Worm (Caenorhabditis elegans) whole organism, L4/young adult: ENCODE measurements around the gene mccc-1.
"Not testable (repeated sequence)": the region's sequence is repeated elsewhere in the genome, so short reads cannot be mapped to it uniquely, and the experiment has no call there.

Experiments
- W03F9.2 ChIP-seq: fragments of 150-350 bp; optimal IDR thresholded peaks from 2 replicates; lab custom pipeline; 2014; ENCODE audit warnings: missing biosample characterization, missing genetic modification characterization
- dao-5 ChIP-seq: sonication (generic microtip); optimal IDR thresholded peaks from 2 replicates; lab custom pipeline; 2016; ENCODE audit warnings: missing genotype, missing genetic modification characterization, moderate library complexity, missing compliant biosample characterization
- him-1 ChIP-seq: sonication (generic microtip); optimal IDR thresholded peaks from 2 replicates; lab custom pipeline; 2016; ENCODE audit warnings: missing genotype, missing genetic modification reagents, missing genetic modification characterization, missing compliant biosample characterization

mccc-1 gene

ce11 chrIV:9884257-9884656 lies at the start of gene mccc-1, which contains the start of gene prp-18:
Gene mccc-1 (plus strand): TSS chrIV:9884570.
Gene prp-18 (minus strand): TSS chrIV:9884383.
- TF ChIP-seq him-1 (tag; lab: Kevin White, UChicago) = no peak
- TF ChIP-seq W03F9.2 = no peak
- TF ChIP-seq dao-5 (tag; lab: Kevin White, UChicago) = no peak

- TF ChIP-seq him-1 (tag; lab: Kevin White, UChicago) = no peak
- TF ChIP-seq W03F9.2 = no peak
- TF ChIP-seq dao-5 (tag; lab: Kevin White, UChicago) = no peak
These were observed 48.1 kb upstream of the mccc-1 start, which contains the start of gene msp-81 for ce11 chrIV:9836317-9836716. Gene msp-81 (minus strand): TSS chrIV:9836417.

- not testable (repeated sequence) for TF ChIP-seq W03F9.2; him-1 (tag; lab: Kevin White, UChicago); dao-5 (tag; lab: Kevin White, UChicago)
These were observed 47.0 kb upstream of the mccc-1 start, which contains the start of gene msp-10 for ce11 chrIV:9837349-9837748. Gene msp-10 (plus strand): TSS chrIV:9837649.

- no peak for TF ChIP-seq him-1 (tag; lab: Kevin White, UChicago)
- TF ChIP-seq W03F9.2 = no peak
- no peak for TF ChIP-seq dao-5 (tag; lab: Kevin White, UChicago)
These were observed 43.3 kb upstream of the mccc-1 start, which contains the start of the genes kin-24 and msp-56 for ce11 chrIV:9840984-9841590. Gene kin-24 (minus strand): TSS chrIV:9841084. Gene msp-56 (plus strand): TSS chrIV:9841540.

ce11 chrIV:9842071-9842470 lies 42.3 kb upstream of the mccc-1 start, which contains the start of gene K07F5.17:
Gene K07F5.17 (plus strand): TSS chrIV:9842371.
- no peak for TF ChIP-seq him-1 (tag; lab: Kevin White, UChicago)
- TF ChIP-seq dao-5 (tag; lab: Kevin White, UChicago) = no peak
- no peak for TF ChIP-seq W03F9.2

- TF ChIP-seq dao-5 (tag; lab: Kevin White, UChicago) = no peak
- TF ChIP-seq W03F9.2 = no peak
- TF ChIP-seq him-1 (tag; lab: Kevin White, UChicago) = no peak
These were observed 40.6 kb upstream of the mccc-1 start, which contains the start of gene nspd-2 for ce11 chrIV:9843760-9844159. Gene nspd-2 (plus strand): TSS chrIV:9844060.

- TF ChIP-seq W03F9.2 = no peak
- TF ChIP-seq dao-5 (tag; lab: Kevin White, UChicago) = no peak
- TF ChIP-seq him-1 (tag; lab: Kevin White, UChicago) = no peak
These were observed 37.8 kb upstream of the mccc-1 start, which contains the start of gene K07F5.6 for ce11 chrIV:9846574-9846973. Gene K07F5.6 (minus strand): TSS chrIV:9846674.

- TF ChIP-seq dao-5 (tag; lab: Kevin White, UChicago) (no peak), him-1 (tag; lab: Kevin White, UChicago) (no peak), W03F9.2 (no peak)
These were observed 36.3 kb upstream of the mccc-1 start, which contains the start of gene K07F5.7 for ce11 chrIV:9848075-9848474. Gene K07F5.7 (minus strand): TSS chrIV:9848175.

ce11 chrIV:9849624-9850023 lies 34.7 kb upstream of the mccc-1 start, which contains the start of gene K07F5.8:
Gene K07F5.8 (minus strand): TSS chrIV:9849724.
- TF ChIP-seq dao-5 (tag; lab: Kevin White, UChicago) (no peak), him-1 (tag; lab: Kevin White, UChicago) (no peak), W03F9.2 (no peak)

- no peak for TF ChIP-seq him-1 (tag; lab: Kevin White, UChicago)
- TF ChIP-seq dao-5 (tag; lab: Kevin White, UChicago) = no peak
- TF ChIP-seq W03F9.2 = no peak
These were observed 33.4 kb upstream of the mccc-1 start, which contains the start of gene ssp-10 for ce11 chrIV:9850931-9851330. Gene ssp-10 (minus strand): TSS chrIV:9851031.

- no peak for TF ChIP-seq dao-5 (tag; lab: Kevin White, UChicago)
- no peak for TF ChIP-seq him-1 (tag; lab: Kevin White, UChicago)
- TF ChIP-seq W03F9.2 = no peak
These were observed 32.1 kb upstream of the mccc-1 start, which contains the start of gene ssq-1 for ce11 chrIV:9852250-9852649. Gene ssq-1 (plus strand): TSS chrIV:9852550.

- TF ChIP-seq dao-5 (tag; lab: Kevin White, UChicago) = no peak
- no peak for TF ChIP-seq him-1 (tag; lab: Kevin White, UChicago)
- no peak for TF ChIP-seq W03F9.2
These were observed 31.4 kb upstream of the mccc-1 start for ce11 chrIV:9852818-9853466.

ce11 chrIV:9854952-9855351 lies 29.4 kb upstream of the mccc-1 start:
- TF ChIP-seq dao-5 (tag; lab: Kevin White, UChicago) = no peak
- no peak for TF ChIP-seq him-1 (tag; lab: Kevin White, UChicago)
- TF ChIP-seq W03F9.2 = no peak

ce11 chrIV:9855712-9856111 lies 28.7 kb upstream of the mccc-1 start, which contains the start of gene K07F5.12:
Gene K07F5.12 (plus strand): TSS chrIV:9856012.
- TF ChIP-seq W03F9.2 (no peak), him-1 (tag; lab: Kevin White, UChicago) (no peak), dao-5 (tag; lab: Kevin White, UChicago) (no peak)
